Fruit fly (Drosophila melanogaster) whole organism, embryonic: ENCODE data around the gene PGRP-LF.
A peak's percentile ranks its signal among the peaks of the same experiment; 100 is the strongest.

Experiments used
- CG10431 ChIP-seq: fragments of 200-800 bp; sonication (Bioruptor generic); optimal IDR thresholded peaks from 3 replicates; lab custom pipeline; 2018; ENCODE audit warnings: missing biosample characterization, mild to moderate bottlenecking, missing genetic modification characterization
- CG12236 ChIP-seq: fragments of 200-800 bp; sonication (Bioruptor generic); optimal IDR thresholded peaks from 2 replicates; lab custom pipeline; 2016; ENCODE audit warnings: missing biosample characterization, missing genetic modification characterization
- CG12659 ChIP-seq: fragments of 200-800 bp; sonication (Bioruptor generic); optimal IDR thresholded peaks from 3 replicates; lab custom pipeline; 2017; ENCODE audit warnings: mild to moderate bottlenecking, missing biosample characterization, missing genetic modification reagents, missing genetic modification characterization
- CG12744 ChIP-seq: fragments of 200-800 bp; sonication (Bioruptor generic); optimal IDR thresholded peaks from 2 replicates; lab custom pipeline; 2016; ENCODE audit warnings: missing biosample characterization, missing genetic modification characterization
- CG13287 ChIP-seq: fragments of 200-800 bp; sonication (Bioruptor generic); IDR thresholded peaks from 2 replicates; pipeline ENCODE4 v1.3.6; 2022; ENCODE audit warnings: missing biosample characterization, missing genetic modification characterization; ENCODE audit not compliant: partially characterized antibody
- CG13296 ChIP-seq: fragments of 200-800 bp; sonication (Bioruptor generic); optimal IDR thresholded peaks from 3 replicates; lab custom pipeline; 2018; ENCODE audit warnings: missing biosample characterization, mild to moderate bottlenecking, missing genetic modification characterization
- CG14014 ChIP-seq: fragments of 200-800 bp; sonication (Bioruptor generic); IDR thresholded peaks from 2 replicates; pipeline ENCODE4 v1.3.6; 2022; ENCODE audit warnings: missing biosample characterization, missing genetic modification characterization
- CG1603 ChIP-seq: fragments of 200-800 bp; sonication (Bioruptor generic); optimal IDR thresholded peaks from 2 replicates; lab custom pipeline; 2019; ENCODE audit warnings: missing biosample characterization, mild to moderate bottlenecking, missing genetic modification characterization, moderate library complexity
- CG17802 ChIP-seq: fragments of 200-800 bp; sonication (Bioruptor generic); optimal IDR thresholded peaks from 2 replicates; lab custom pipeline; 2018; ENCODE audit warnings: missing biosample characterization, mild to moderate bottlenecking, missing genetic modification characterization, moderate library complexity
- CG17912 ChIP-seq: fragments of 200-800 bp; sonication (Bioruptor generic); optimal IDR thresholded peaks from 2 replicates; lab custom pipeline; 2018; ENCODE audit warnings: missing biosample characterization, mild to moderate bottlenecking, missing genetic modification characterization
- CG2199 ChIP-seq: fragments of 200-800 bp; sonication (Bioruptor generic); IDR thresholded peaks from 3 replicates; pipeline ENCODE4 v1.3.6; 2022; ENCODE audit warnings: missing biosample characterization, missing genetic modification characterization
- CG2678 ChIP-seq: fragments of 200-800 bp; sonication (Bioruptor generic); optimal IDR thresholded peaks from 3 replicates; lab custom pipeline; 2019; ENCODE audit warnings: missing biosample characterization, mild to moderate bottlenecking, missing genetic modification characterization, moderate library complexity
- CG3726 ChIP-seq: fragments of 200-800 bp; sonication (Bioruptor generic); IDR thresholded peaks from 3 replicates; pipeline ENCODE4, ENCODE4 v1.3.6; 2022; ENCODE audit warnings: missing biosample characterization, missing genetic modification characterization
- CG4820 ChIP-seq: fragments of 200-800 bp; sonication (Bioruptor generic); optimal IDR thresholded peaks from 3 replicates; lab custom pipeline; 2016; ENCODE audit warnings: missing biosample characterization, missing genetic modification characterization
- CG5180 ChIP-seq: fragments of 200-800 bp; sonication (Bioruptor generic); optimal IDR thresholded peaks from 3 replicates; lab custom pipeline; 2017; ENCODE audit warnings: missing biosample characterization, missing genetic modification characterization, mild to moderate bottlenecking, moderate library complexity, missing genetic modification reagents
- CG6654 ChIP-seq: fragments of 200-800 bp; sonication (Bioruptor generic); optimal IDR thresholded peaks from 2 replicates; lab custom pipeline; 2017; ENCODE audit warnings: missing biosample characterization, mild to moderate bottlenecking, missing genetic modification characterization
- CG6791 ChIP-seq: fragments of 200-800 bp; sonication (Bioruptor generic); IDR thresholded peaks from 3 replicates; pipeline ENCODE4 v1.3.6; 2022; ENCODE audit warnings: missing biosample characterization, missing genetic modification characterization; ENCODE audit not compliant: partially characterized antibody
- CG8290 ChIP-seq, 3 experiments: fragments of 200-800 bp; sonication (Bioruptor generic); optimal IDR thresholded peaks; 2 replicates each; lab custom pipeline; 2016 to 2019; ENCODE audit warnings: missing biosample characterization in 3 of 3, missing genetic modification characterization in 3 of 3, mild to moderate bottlenecking in 2 of 3, moderate library complexity in 1 of 3
- CG8924 ChIP-seq: fragments of 200-800 bp; optimal IDR thresholded peaks from 3 replicates; lab custom pipeline; 2019; ENCODE audit warnings: missing biosample characterization, mild to moderate bottlenecking, missing genetic modification characterization, moderate library complexity
- CG9932 ChIP-seq: fragments of 200-800 bp; sonication (Bioruptor generic); IDR thresholded peaks from 2 replicates; pipeline ENCODE4 v1.3.6; 2022; ENCODE audit warnings: missing biosample characterization, missing genetic modification characterization
- CkIIα-i1 ChIP-seq: fragments of 200-800 bp; sonication (Bioruptor generic); IDR thresholded peaks from 2 replicates; pipeline ENCODE4 v1.3.6; 2022; ENCODE audit warnings: missing biosample characterization, missing genetic modification characterization
- CoRest ChIP-seq: fragments of 200-800 bp; sonication (Bioruptor generic); optimal IDR thresholded peaks from 3 replicates; lab custom pipeline; 2018; ENCODE audit warnings: missing biosample characterization, mild to moderate bottlenecking, missing genetic modification characterization, moderate library complexity
- Ets97D ChIP-seq: fragments of 200-800 bp; sonication (Bioruptor generic); optimal IDR thresholded peaks from 3 replicates; lab custom pipeline; 2016; ENCODE audit warnings: missing biosample characterization, missing genetic modification characterization
- HHEX ChIP-seq: fragments of 200-800 bp; sonication (Bioruptor generic); optimal IDR thresholded peaks from 3 replicates; lab custom pipeline; 2017; ENCODE audit warnings: missing biosample characterization, mild to moderate bottlenecking, missing genetic modification characterization, missing genetic modification reagents
- HmgD ChIP-seq: fragments of 200-800 bp; sonication (Bioruptor generic); optimal IDR thresholded peaks from 3 replicates; lab custom pipeline; 2016; ENCODE audit warnings: missing biosample characterization, missing genetic modification characterization
- Hmx ChIP-seq: fragments of 200-800 bp; sonication (Bioruptor generic); optimal IDR thresholded peaks from 2 replicates; lab custom pipeline; 2016; ENCODE audit warnings: missing biosample characterization, missing genetic modification characterization
- Hr78 ChIP-seq, 2 experiments: fragments of 200-800 bp in 1 of 2; fragments of >200 bp in 1 of 2; sonication (Bioruptor generic) in 1 of 2; optimal IDR thresholded peaks; 2 replicates each; lab custom pipeline; 2017 to 2019; ENCODE audit warnings: missing biosample characterization in 2 of 2, missing genetic modification characterization in 2 of 2, mild to moderate bottlenecking in 1 of 2, moderate library complexity in 1 of 2
- Med ChIP-seq: fragments of 200-800 bp; sonication (Bioruptor generic); peaks from one replicate; lab custom pipeline; 2016; ENCODE audit warnings: missing biosample characterization, missing genetic modification characterization, mild to moderate bottlenecking, inconsistent platforms, moderate library complexity
- bbx ChIP-seq: fragments of 200-800 bp; sonication (Bioruptor generic); IDR thresholded peaks from 2 replicates; pipeline ENCODE4 v1.3.6; 2022; ENCODE audit warnings: missing biosample characterization, missing genetic modification characterization; ENCODE audit not compliant: partially characterized antibody
- cato ChIP-seq: fragments of 200-800 bp; sonication (Bioruptor generic); optimal IDR thresholded peaks from 2 replicates; lab custom pipeline; 2016; ENCODE audit warnings: missing biosample characterization, missing genetic modification characterization, borderline replicate concordance
- chinmo ChIP-seq: fragments of 200-800 bp; sonication (Bioruptor generic); IDR thresholded peaks from 4 replicates; pipeline ENCODE4 v1.3.6; 2022; ENCODE audit warnings: missing biosample characterization, missing genetic modification characterization; ENCODE audit not compliant: partially characterized antibody
- crc ChIP-seq: fragments of 200-800 bp; sonication (Bioruptor generic); optimal IDR thresholded peaks from 2 replicates; lab custom pipeline; 2016; ENCODE audit warnings: missing biosample characterization, missing genetic modification characterization
- crp ChIP-seq, 2 experiments: fragments of 200-800 bp; sonication (Bioruptor generic); optimal IDR thresholded peaks; 2 replicates in 1 of 2; 3 replicates in 1 of 2; lab custom pipeline; 2017; ENCODE audit warnings: missing biosample characterization in 2 of 2, missing genetic modification characterization in 2 of 2, mild to moderate bottlenecking in 1 of 2, moderate library complexity in 1 of 2
- cwo ChIP-seq: fragments of 200-800 bp; sonication (Bioruptor generic); optimal IDR thresholded peaks from 3 replicates; lab custom pipeline; 2017; ENCODE audit warnings: missing biosample characterization, missing genetic modification characterization, mild to moderate bottlenecking, moderate library complexity, missing genetic modification reagents
- dati ChIP-seq: fragments of 200-800 bp; sonication (Bioruptor generic); IDR thresholded peaks from 2 replicates; pipeline ENCODE4 v1.3.6; 2022; ENCODE audit warnings: missing biosample characterization, missing genetic modification characterization
- gcm ChIP-seq: fragments of 200-800 bp; sonication (Bioruptor generic); optimal IDR thresholded peaks from 2 replicates; lab custom pipeline; 2019; ENCODE audit warnings: missing biosample characterization, mild to moderate bottlenecking, missing genetic modification characterization, moderate library complexity
- her ChIP-seq: fragments of 200-800 bp; sonication (Bioruptor generic); optimal IDR thresholded peaks from 2 replicates; lab custom pipeline; 2016; ENCODE audit warnings: missing biosample characterization, missing genetic modification characterization
- insv ChIP-seq, 2 experiments: fragments of 200-800 bp; sonication (Bioruptor generic); optimal IDR thresholded peaks; 3 replicates each; lab custom pipeline; 2016 to 2018; ENCODE audit warnings: missing biosample characterization in 2 of 2, missing genetic modification characterization in 2 of 2
- inv ChIP-seq: fragments of 200-800 bp; sonication (Bioruptor generic); IDR thresholded peaks from 2 replicates; pipeline ENCODE4 v1.3.6; 2022; ENCODE audit warnings: missing biosample characterization, missing genetic modification characterization; ENCODE audit not compliant: partially characterized antibody
- jigr1 ChIP-seq: fragments of 200-800 bp; sonication (Bioruptor generic); IDR thresholded peaks from 3 replicates; pipeline ENCODE4 v1.3.6; 2022; ENCODE audit warnings: missing biosample characterization, missing genetic modification characterization
- klu ChIP-seq: fragments of 200-800 bp; sonication (Bioruptor generic); IDR thresholded peaks from 2 replicates; pipeline ENCODE4 v1.3.6; 2022; ENCODE audit warnings: missing biosample characterization, missing genetic modification characterization
- lilli ChIP-seq: fragments of 200-800 bp; sonication (Bioruptor generic); optimal IDR thresholded peaks from 3 replicates; lab custom pipeline; 2016; ENCODE audit warnings: missing biosample characterization, missing genetic modification characterization
- nom ChIP-seq: fragments of 200-800 bp; sonication (Bioruptor generic); optimal IDR thresholded peaks from 2 replicates; lab custom pipeline; 2017; ENCODE audit warnings: missing biosample characterization, missing genetic modification characterization, mild to moderate bottlenecking, moderate library complexity, missing genetic modification reagents
- odd ChIP-seq: fragments of 200-800 bp; sonication (Bioruptor generic); optimal IDR thresholded peaks from 2 replicates; lab custom pipeline; 2017; ENCODE audit warnings: missing biosample characterization, mild to moderate bottlenecking, missing genetic modification characterization
- pita ChIP-seq: fragments of 200-800 bp; sonication (Bioruptor generic); optimal IDR thresholded peaks from 2 replicates; lab custom pipeline; 2017; ENCODE audit warnings: missing biosample characterization, mild to moderate bottlenecking, missing genetic modification characterization
- sisA ChIP-seq: fragments of 200-800 bp; sonication (Bioruptor generic); IDR thresholded peaks from 2 replicates; pipeline ENCODE4 v1.3.6; 2022; ENCODE audit warnings: missing biosample characterization, missing genetic modification characterization
- tgo ChIP-seq: fragments of 200-800 bp; sonication (Bioruptor generic); IDR thresholded peaks from 3 replicates; pipeline ENCODE4 v1.3.6; 2022; ENCODE audit warnings: missing biosample characterization, missing genetic modification characterization
- tio ChIP-seq: fragments of 200-800 bp; sonication (Bioruptor generic); optimal IDR thresholded peaks from 2 replicates; lab custom pipeline; 2017; ENCODE audit warnings: missing biosample characterization, missing genetic modification characterization, inconsistent platforms
- zen2 ChIP-seq: fragments of 200-800 bp; sonication (Bioruptor generic); IDR thresholded peaks from 3 replicates; pipeline ENCODE4 v1.3.6; 2022; ENCODE audit warnings: missing biosample characterization, missing genetic modification characterization; ENCODE audit not compliant: partially characterized antibody
- zfh2 ChIP-seq: fragments of 200-800 bp; sonication (Bioruptor generic); optimal IDR thresholded peaks from 2 replicates; lab custom pipeline; 2016; ENCODE audit warnings: missing biosample characterization, missing genetic modification characterization

Gene PGRP-LF

dm6 chr3L:9358713-9359040, 9.3 kb downstream of the PGRP-LF start, which contains the start of the genes UGP and Svip (continued):
- peak; percentile 84 for TF ChIP-seq Med (GFP tag; lab: Kevin White, UChicago)
- TF ChIP-seq CG6791 (GFP tag; lab: Robert Waterston, UW) = no peak
- TF ChIP-seq CG8924 = peak; percentile 44
- peak; percentile 3 for TF ChIP-seq CoRest (tag; lab: Kevin White, UChicago)
- TF ChIP-seq Hr78 (GFP tag; optimal IDR thresholded peaks at IDR 0.05; lab: Kevin White, UChicago) = no peak
- TF ChIP-seq CG6654 (GFP tag; lab: Kevin White, UChicago) = no peak
- TF ChIP-seq nom (GFP tag; lab: Kevin White, UChicago) = no peak
- 0 out of 4 replicates have a peak, but pooled peaks have one; percentile 57 for TF ChIP-seq chinmo (GFP tag; lab: Robert Waterston, UW)
- no peak for TF ChIP-seq bbx
- peak; percentile 77 to 95 for TF ChIP-seq crp (GFP tag; optimal IDR thresholded peaks at IDR 0.05; lab: Kevin White, UChicago)
- no peak for TF ChIP-seq HHEX (GFP tag; lab: Kevin White, UChicago)
- TF ChIP-seq klu = no peak
- peak; percentile 1 for TF ChIP-seq her (GFP tag; lab: Kevin White, UChicago)
- TF ChIP-seq inv (GFP tag; lab: Robert Waterston, UW) = no peak
- no peak for TF ChIP-seq cwo
- TF ChIP-seq CG1603 (tag; lab: Kevin White, UChicago) = peak; percentile 41
- TF ChIP-seq Hmx = no peak
- peak; percentile 17 for TF ChIP-seq CG12659
- peak in 1 of 2 experiments; percentile 85 for TF ChIP-seq insv (GFP tag; optimal IDR thresholded peaks at IDR 0.05; lab: Kevin White, UChicago)
- no peak for TF ChIP-seq sisA (GFP tag; lab: Robert Waterston, UW)
- peak; percentile 4 for TF ChIP-seq CG13296 (GFP tag; lab: Kevin White, UChicago)
- peak; percentile 3 for TF ChIP-seq Ets97D
- no peak; the same call in 2 of the 3 replicates for TF ChIP-seq tgo (GFP tag; lab: Robert Waterston, UW)
- TF ChIP-seq CG4820 (GFP tag; lab: Kevin White, UChicago) = no peak
- no peak for TF ChIP-seq dati (GFP tag; lab: Robert Waterston, UW)
- TF ChIP-seq CG3726 (GFP tag; lab: Robert Waterston, UW) = no peak
- no peak for TF ChIP-seq jigr1 (GFP tag; lab: Robert Waterston, UW)
- no peak for TF ChIP-seq CG9932 (GFP tag; lab: Robert Waterston, UW)
- TF ChIP-seq CG14014 (GFP tag; lab: Robert Waterston, UW) = no peak
- no peak for TF ChIP-seq CG17912
- no peak for TF ChIP-seq zen2 (GFP tag; lab: Robert Waterston, UW)
- no peak for TF ChIP-seq CG2199 (GFP tag; lab: Robert Waterston, UW)
- no peak for TF ChIP-seq zfh2 (GFP tag; lab: Kevin White, UChicago)
- no peak for TF ChIP-seq odd
- TF ChIP-seq crc (GFP tag; lab: Kevin White, UChicago) = no peak
- TF ChIP-seq CG8290 (GFP tag; optimal IDR thresholded peaks at IDR 0.05; lab: Kevin White, UChicago) = no peak
- peak in 1 of 2 experiments; percentile 21 for TF ChIP-seq CG8290 (tag; optimal IDR thresholded peaks at IDR 0.05; lab: Kevin White, UChicago)
- no peak for TF ChIP-seq gcm
- TF ChIP-seq CG12744 (GFP tag; lab: Kevin White, UChicago) = no peak
- no peak for TF ChIP-seq CG12236 (GFP tag; lab: Kevin White, UChicago)
- TF ChIP-seq lilli (GFP tag; lab: Kevin White, UChicago) = peak; percentile 3
- TF ChIP-seq cato (GFP tag; lab: Kevin White, UChicago) = no peak
- no peak for TF ChIP-seq tio
- TF ChIP-seq CG5180 (GFP tag; lab: Kevin White, UChicago) = no peak
- peak; percentile 29 for TF ChIP-seq CG13287 (GFP tag; lab: Robert Waterston, UW)
- no peak for TF ChIP-seq CG17802 (tag; lab: Kevin White, UChicago)
- no peak for TF ChIP-seq HmgD (GFP tag; lab: Kevin White, UChicago)
- TF ChIP-seq CkIIα-i1 (GFP tag; lab: Robert Waterston, UW) = no peak
- peak; percentile 1 for TF ChIP-seq CG2678
- no peak for TF ChIP-seq CG10431
- no peak for TF ChIP-seq pita (GFP tag; lab: Kevin White, UChicago)
